Worm (Caenorhabditis elegans) whole organism, late embryonic: ENCODE data around the gene enol-1.

Experiments
- C08G9.2 ChIP-seq: sonication (generic microtip); optimal IDR thresholded peaks from 2 replicates; lab custom pipeline; 2016; ENCODE audit warnings: mild to moderate bottlenecking, missing genetic modification characterization, moderate library complexity, missing compliant biosample characterization
- C38D4.7 ChIP-seq: fragments of 200-800 bp; sonication (Bioruptor generic); optimal IDR thresholded peaks from 2 replicates; lab custom pipeline; 2018; ENCODE audit warnings: mild to moderate bottlenecking, missing genetic modification characterization, moderate library complexity, missing compliant biosample characterization
- F13H6.1 ChIP-seq: sonication (generic microtip); optimal IDR thresholded peaks from 2 replicates; lab custom pipeline; 2016; ENCODE audit warnings: missing genetic modification characterization, missing compliant biosample characterization
- K02D7.2 ChIP-seq: sonication (generic microtip); optimal IDR thresholded peaks from 2 replicates; lab custom pipeline; 2017; ENCODE audit warnings: mild to moderate bottlenecking, missing genetic modification characterization, missing compliant biosample characterization
- K09A11.1 ChIP-seq: sonication (generic microtip); optimal IDR thresholded peaks from 2 replicates; lab custom pipeline; 2017; ENCODE audit warnings: antibody characterized with exemption, mild to moderate bottlenecking, missing genetic modification characterization, missing compliant biosample characterization; ENCODE audit not compliant: insufficient read depth
- Y22D7AL.16 ChIP-seq: sonication (generic microtip); optimal IDR thresholded peaks from 2 replicates; lab custom pipeline; 2016; ENCODE audit warnings: missing genetic modification characterization, missing compliant biosample characterization
- ama-1 ChIP-seq: fragments of 150-350 bp; optimal IDR thresholded peaks from 2 replicates; lab custom pipeline; 2014
- ceh-18 ChIP-seq: sonication (generic microtip); optimal IDR thresholded peaks from 2 replicates; lab custom pipeline; 2016; ENCODE audit warnings: missing genetic modification characterization, missing compliant biosample characterization
- ceh-19 ChIP-seq: fragments of 200-800 bp; sonication (Bioruptor generic); optimal IDR thresholded peaks from 2 replicates; lab custom pipeline; 2018; ENCODE audit warnings: mild to moderate bottlenecking, missing genetic modification characterization, missing compliant biosample characterization
- ceh-22 ChIP-seq: sonication (generic microtip); optimal IDR thresholded peaks from 2 replicates; lab custom pipeline; 2017; ENCODE audit warnings: missing biosample characterization, missing genetic modification characterization
- ceh-30 ChIP-seq: fragments of 150-350 bp; optimal IDR thresholded peaks from 2 replicates; lab custom pipeline; 2014; ENCODE audit warnings: missing biosample characterization, missing genetic modification characterization
- ceh-31 ChIP-seq: sonication (generic microtip); optimal IDR thresholded peaks from 2 replicates; lab custom pipeline; 2016; ENCODE audit warnings: missing genetic modification characterization, missing compliant biosample characterization
- ceh-34 ChIP-seq: sonication (generic microtip); optimal IDR thresholded peaks from 2 replicates; lab custom pipeline; 2016; ENCODE audit warnings: mild to moderate bottlenecking, missing genetic modification characterization, missing compliant biosample characterization
- ceh-45 ChIP-seq: fragments of 200-800 bp; sonication (Bioruptor generic); IDR thresholded peaks from 2 replicates; pipeline ENCODE4 v1.3.6; 2022; ENCODE audit warnings: missing genetic modification reagents, missing genetic modification characterization, missing compliant biosample characterization
- ceh-9 ChIP-seq: sonication (generic microtip); optimal IDR thresholded peaks from 2 replicates; lab custom pipeline; 2016; ENCODE audit warnings: mild to moderate bottlenecking, missing genetic modification characterization, inconsistent platforms, missing compliant biosample characterization
- che-1 ChIP-seq: sonication (generic microtip); optimal IDR thresholded peaks from 2 replicates; lab custom pipeline; 2016; ENCODE audit warnings: mild to moderate bottlenecking, missing genetic modification characterization, missing compliant biosample characterization
- elt-2 ChIP-seq: sonication (generic microtip); optimal IDR thresholded peaks from 2 replicates; lab custom pipeline; 2016; ENCODE audit warnings: missing genetic modification reagents, missing genetic modification characterization, missing compliant biosample characterization
- elt-4 ChIP-seq: sonication (generic microtip); optimal IDR thresholded peaks from 2 replicates; lab custom pipeline; 2016; ENCODE audit warnings: missing genetic modification characterization, missing compliant biosample characterization
- eyg-1 ChIP-seq: sonication (generic microtip); optimal IDR thresholded peaks from 2 replicates; lab custom pipeline; 2016; ENCODE audit warnings: missing genotype, missing genetic modification characterization, missing compliant biosample characterization
- fax-1 ChIP-seq: sonication (generic microtip); optimal IDR thresholded peaks from 2 replicates; lab custom pipeline; 2016; ENCODE audit warnings: missing genotype, missing genetic modification characterization, missing compliant biosample characterization
- hlh-15 ChIP-seq: sonication (generic microtip); optimal IDR thresholded peaks from 2 replicates; lab custom pipeline; 2016; ENCODE audit warnings: missing genetic modification characterization, missing compliant biosample characterization
- hlh-8 ChIP-seq: sonication (generic microtip); optimal IDR thresholded peaks from 2 replicates; lab custom pipeline; 2016; ENCODE audit warnings: missing genotype, missing genetic modification characterization, missing compliant biosample characterization
- lin-11 ChIP-seq: fragments of 200-800 bp; sonication (Bioruptor generic); optimal IDR thresholded peaks from 2 replicates; lab custom pipeline; 2018; ENCODE audit warnings: mild to moderate bottlenecking, missing genetic modification characterization, missing compliant biosample characterization
- nfya-1 ChIP-seq: sonication (generic microtip); optimal IDR thresholded peaks from 2 replicates; lab custom pipeline; 2017; ENCODE audit warnings: missing genetic modification characterization, mild to moderate bottlenecking, missing compliant biosample characterization, antibody characterized with exemption, moderate library complexity
- nhr-11 ChIP-seq: fragments of 150-350 bp; optimal IDR thresholded peaks from 2 replicates; lab custom pipeline; 2014; ENCODE audit warnings: missing biosample characterization, missing genetic modification characterization
- odd-2 ChIP-seq: sonication (generic microtip); optimal IDR thresholded peaks from 2 replicates; lab custom pipeline; 2017; ENCODE audit warnings: antibody characterized with exemption, mild to moderate bottlenecking, missing genetic modification characterization, missing compliant biosample characterization
- pax-1 ChIP-seq: fragments of 150-350 bp; optimal IDR thresholded peaks from 2 replicates; lab custom pipeline; 2014; ENCODE audit warnings: missing biosample characterization, missing genetic modification characterization
- pha-2 ChIP-seq: sonication (generic microtip); optimal IDR thresholded peaks from 2 replicates; lab custom pipeline; 2017; ENCODE audit warnings: mild to moderate bottlenecking, missing genetic modification characterization, missing compliant biosample characterization
- pros-1 ChIP-seq: fragments of 150-350 bp; optimal IDR thresholded peaks from 2 replicates; lab custom pipeline; 2014; ENCODE audit warnings: missing biosample characterization, missing genetic modification reagents, missing genetic modification characterization
- ref-2 ChIP-seq: sonication (generic microtip); optimal IDR thresholded peaks from 2 replicates; lab custom pipeline; 2016; ENCODE audit warnings: missing genetic modification characterization, missing compliant biosample characterization
- sdc-2 ChIP-seq: sonication (generic microtip); optimal IDR thresholded peaks from 2 replicates; lab custom pipeline; 2016; ENCODE audit warnings: missing genotype, missing genetic modification characterization, missing compliant biosample characterization
- sox-2 ChIP-seq: fragments of 200-800 bp; sonication (Bioruptor generic); IDR thresholded peaks from 2 replicates; pipeline ENCODE4 v1.3.6; 2022; ENCODE audit warnings: missing genetic modification reagents, missing genetic modification characterization, missing compliant biosample characterization
- tbx-2 ChIP-seq: sonication (generic microtip); optimal IDR thresholded peaks from 2 replicates; lab custom pipeline; 2016; ENCODE audit warnings: missing genetic modification characterization, missing compliant biosample characterization
- tbx-7 ChIP-seq: sonication (generic microtip); optimal IDR thresholded peaks from 2 replicates; lab custom pipeline; 2016; ENCODE audit warnings: missing genotype, missing genetic modification characterization, missing compliant biosample characterization
- ttx-3 ChIP-seq: sonication (generic microtip); optimal IDR thresholded peaks from 2 replicates; lab custom pipeline; 2016; ENCODE audit warnings: missing genetic modification reagents, missing genetic modification characterization, missing compliant biosample characterization
- unc-3 ChIP-seq, 2 experiments: fragments of 200-800 bp in 1 of 2; sonication (Bioruptor generic) in 1 of 2; sonication (generic microtip) in 1 of 2; conservative IDR thresholded peaks in 1 of 2; optimal IDR thresholded peaks in 1 of 2; 2 replicates each; pipeline versions ENCODE4 v1.3.6 to Lab custom; 2016 to 2022; ENCODE audit warnings: missing compliant biosample characterization in 2 of 2, missing genetic modification characterization in 2 of 2, missing genetic modification reagents in 1 of 2
- unc-42 ChIP-seq: sonication (generic microtip); optimal IDR thresholded peaks from 2 replicates; lab custom pipeline; 2016; ENCODE audit warnings: missing genotype, missing genetic modification characterization, missing compliant biosample characterization
- zip-5 ChIP-seq: sonication (generic microtip); optimal IDR thresholded peaks from 2 replicates; lab custom pipeline; 2016; ENCODE audit warnings: missing genetic modification characterization, missing compliant biosample characterization

The enol-1 gene

ce11 chrII:8929771-8930170, 1.0 kb upstream of the enol-1 start, which contains the start of gene mrpl-50:
Gene mrpl-50, plus strand, starts transcription at chrII:8929841.
- no peak for TF ChIP-seq ama-1 (lab: Kevin White, UChicago)
- no peak for TF ChIP-seq F13H6.1 (tag; lab: Kevin White, UChicago)
- no peak for TF ChIP-seq K09A11.1
- TF ChIP-seq sox-2 (GFP tag; lab: Robert Waterston, UW), result no peak
- no peak for TF ChIP-seq ceh-22 (tag; lab: Kevin White, UChicago)
- no peak for TF ChIP-seq ceh-45 (GFP tag; lab: Robert Waterston, UW)
- TF ChIP-seq elt-4, result no peak
- TF ChIP-seq odd-2 (tag; lab: Kevin White, UChicago), result no peak
- TF ChIP-seq lin-11 (tag; lab: Kevin White, UChicago), result no peak
- TF ChIP-seq ceh-30 (tag; lab: Kevin White, UChicago), result no peak
- TF ChIP-seq ceh-9 (tag; lab: Kevin White, UChicago), result no peak
- no peak for TF ChIP-seq nfya-1
- TF ChIP-seq ceh-34 (tag; lab: Kevin White, UChicago), result no peak
- TF ChIP-seq C08G9.2 (tag; lab: Kevin White, UChicago), result no peak
- no peak for TF ChIP-seq eyg-1 (tag; lab: Kevin White, UChicago)

ce11 chrII:8931405-8932149, 780 bp downstream of the enol-1 start:
- no peak for TF ChIP-seq zip-5
- TF ChIP-seq K02D7.2 (tag; lab: Kevin White, UChicago), result no peak
- TF ChIP-seq ttx-3 (tag; lab: Kevin White, UChicago), result no peak
- peak; percentile 29 for TF ChIP-seq unc-42
- TF ChIP-seq K09A11.1, result no peak
- peak; percentile 9 for TF ChIP-seq sdc-2 (tag; lab: Kevin White, UChicago)
- no peak for TF ChIP-seq tbx-7 (tag; lab: Kevin White, UChicago)
- TF ChIP-seq unc-3 (GFP tag; conservative IDR thresholded peaks at IDR 0.05; lab: Robert Waterston, UW), result no peak
- TF ChIP-seq unc-3 (tag; optimal IDR thresholded peaks at IDR 0.05; lab: Kevin White, UChicago), result no peak
- peak; percentile 11 for TF ChIP-seq ceh-18
- no peak for TF ChIP-seq ceh-19 (GFP tag; lab: Kevin White, UChicago)
- TF ChIP-seq ref-2 (tag; lab: Kevin White, UChicago), result no peak
- no peak for TF ChIP-seq nhr-11
- TF ChIP-seq elt-4, result no peak
- TF ChIP-seq che-1 (tag; lab: Kevin White, UChicago), result no peak

- no peak for TF ChIP-seq ceh-31 (tag; lab: Kevin White, UChicago)
- no peak for TF ChIP-seq fax-1 (tag; lab: Kevin White, UChicago)
- no peak for TF ChIP-seq ceh-9 (tag; lab: Kevin White, UChicago)
- TF ChIP-seq tbx-2 (tag; lab: Kevin White, UChicago), result no peak
- TF ChIP-seq ceh-18, result no peak
- no peak for TF ChIP-seq hlh-15 (tag; lab: Kevin White, UChicago)
- no peak for TF ChIP-seq pha-2
- no peak for TF ChIP-seq pros-1 (tag; lab: Kevin White, UChicago)
- no peak for TF ChIP-seq elt-2 (tag; lab: Kevin White, UChicago)
- TF ChIP-seq Y22D7AL.16 (tag; lab: Kevin White, UChicago), result no peak
- TF ChIP-seq hlh-8, result no peak
- no peak for TF ChIP-seq pax-1
- TF ChIP-seq C38D4.7 (GFP tag; lab: Kevin White, UChicago), result no peak
- TF ChIP-seq elt-4, result no peak
Observed at ce11 chrII:8932392-8932791, 1.6 kb downstream of the enol-1 start.
